Worm (Caenorhabditis elegans) whole organism, L4 larva: Measurements from ENCODE around the gene ceh-74.

ENCODE experiments used
- F49E8.2 ChIP-seq: sonication (generic microtip); optimal IDR thresholded peaks from 2 replicates; lab custom pipeline; 2016; ENCODE audit warnings: missing compliant biosample characterization, mild to moderate bottlenecking, missing genetic modification characterization, borderline replicate concordance
- T20F7.1 ChIP-seq: fragments of 200-800 bp; sonication (Bioruptor generic); optimal IDR thresholded peaks from 2 replicates; lab custom pipeline; 2018; ENCODE audit warnings: mild to moderate bottlenecking, missing genetic modification characterization, missing compliant biosample characterization
- Y105C5A.15 ChIP-seq: fragments of 200-800 bp; sonication (Bioruptor generic); IDR thresholded peaks from 2 replicates; pipeline ENCODE4 v1.3.6; 2022; ENCODE audit warnings: missing genetic modification characterization, missing compliant biosample characterization
- Y75B8A.6 ChIP-seq: fragments of 200-800 bp; sonication (Bioruptor generic); IDR thresholded peaks from 2 replicates; pipeline ENCODE4 v1.3.6; 2022; ENCODE audit warnings: missing genetic modification reagents, missing genetic modification characterization, missing compliant biosample characterization
- aha-1 ChIP-seq: fragments of 150-350 bp; peaks from one replicate; lab custom pipeline; 2014; ENCODE audit warnings: missing biosample characterization, missing genetic modification characterization
- arid-1 ChIP-seq: fragments of 200-800 bp; sonication (Bioruptor generic); conservative IDR thresholded peaks from 2 replicates; pipeline ENCODE4 v1.3.6; 2022; ENCODE audit warnings: missing genetic modification reagents, missing genetic modification characterization, missing compliant biosample characterization
- ceh-32 ChIP-seq: sonication (generic microtip); optimal IDR thresholded peaks from 2 replicates; lab custom pipeline; 2016; ENCODE audit warnings: mild to moderate bottlenecking, missing genetic modification characterization, missing compliant biosample characterization; ENCODE audit not compliant: poor library complexity
- ceh-62 ChIP-seq: sonication (generic microtip); optimal IDR thresholded peaks from 2 replicates; lab custom pipeline; 2017; ENCODE audit warnings: missing biosample characterization, missing genetic modification characterization
- ceh-82 ChIP-seq: sonication (generic microtip); optimal IDR thresholded peaks from 2 replicates; lab custom pipeline; 2017; ENCODE audit warnings: missing biosample characterization, missing genetic modification characterization
- ces-1 ChIP-seq: fragments of 150-350 bp; sonication (generic microtip); optimal IDR thresholded peaks from 4 replicates; lab custom pipeline; 2014; ENCODE audit warnings: missing biosample characterization, missing genetic modification reagents, missing genetic modification characterization
- ctbp-1 ChIP-seq: fragments of 200-800 bp; sonication (Bioruptor generic); IDR thresholded peaks from 2 replicates; pipeline ENCODE4 v1.3.6; 2022; ENCODE audit warnings: missing genetic modification reagents, missing genetic modification characterization, missing compliant biosample characterization
- daf-19 ChIP-seq: fragments of 200-800 bp; sonication (Bioruptor generic); conservative IDR thresholded peaks from 2 replicates; pipeline ENCODE4 v1.3.6; 2022; ENCODE audit warnings: missing genetic modification characterization, missing compliant biosample characterization
- daf-8 ChIP-seq: fragments of 200-800 bp; sonication (Bioruptor generic); IDR thresholded peaks from 2 replicates; pipeline ENCODE4 v1.3.6; 2022; ENCODE audit warnings: missing genetic modification characterization, missing compliant biosample characterization
- dmd-6 ChIP-seq: fragments of 200-800 bp; sonication (Bioruptor generic); IDR thresholded peaks from 2 replicates; pipeline ENCODE4 v1.3.6; 2022; ENCODE audit warnings: missing genetic modification reagents, missing genetic modification characterization, missing compliant biosample characterization
- dmd-9 ChIP-seq: fragments of 200-800 bp; sonication (Bioruptor generic); IDR thresholded peaks from 2 replicates; pipeline ENCODE4 v1.3.6; 2022; ENCODE audit warnings: missing genetic modification reagents, missing genetic modification characterization, missing compliant biosample characterization
- dpl-1 ChIP-seq: fragments of 150-350 bp; optimal IDR thresholded peaks from 2 replicates; lab custom pipeline; 2014; ENCODE audit warnings: missing biosample characterization, missing genetic modification reagents, missing genetic modification characterization
- dve-1 ChIP-seq: sonication (generic microtip); optimal IDR thresholded peaks from 2 replicates; lab custom pipeline; 2017; ENCODE audit warnings: antibody characterized with exemption, mild to moderate bottlenecking, missing genetic modification characterization, missing compliant biosample characterization; ENCODE audit not compliant: insufficient read depth
- lim-7 ChIP-seq: fragments of 200-800 bp; sonication (Bioruptor generic); IDR thresholded peaks from 2 replicates; pipeline ENCODE4 v1.3.6; 2022; ENCODE audit warnings: missing genetic modification characterization, missing compliant biosample characterization
- lin-38 ChIP-seq: fragments of 200-800 bp; sonication (Bioruptor generic); IDR thresholded peaks from 2 replicates; pipeline ENCODE4 v1.3.6; 2022; ENCODE audit warnings: missing genetic modification reagents, missing genetic modification characterization, missing compliant biosample characterization
- lir-3 ChIP-seq: sonication (generic microtip); optimal IDR thresholded peaks from 2 replicates; lab custom pipeline; 2016; ENCODE audit warnings: mild to moderate bottlenecking, missing genetic modification characterization, missing compliant biosample characterization
- lsy-2 ChIP-seq, 2 experiments: fragments of 150-350 bp in 1 of 2; sonication (generic microtip) in 1 of 2; optimal IDR thresholded peaks; 2 replicates each; lab custom pipeline; 2014 to 2017; ENCODE audit warnings: missing biosample characterization in 2 of 2, missing genetic modification characterization in 2 of 2
- madf-5 ChIP-seq, 2 experiments: fragments of 200-800 bp; sonication (Bioruptor generic); IDR thresholded peaks; 2 replicates each; pipeline ENCODE4 v1.3.6; 2022; ENCODE audit warnings: missing compliant biosample characterization in 2 of 2, missing genetic modification characterization in 2 of 2
- mxl-2 ChIP-seq: fragments of 200-800 bp; sonication (Bioruptor generic); conservative IDR thresholded peaks from 2 replicates; pipeline ENCODE4 v1.3.6; 2022; ENCODE audit warnings: missing genetic modification reagents, missing genetic modification characterization, missing compliant biosample characterization
- nhr-102 ChIP-seq: sonication (generic microtip); optimal IDR thresholded peaks from 2 replicates; lab custom pipeline; 2016; ENCODE audit warnings: mild to moderate bottlenecking, missing genetic modification characterization, moderate library complexity, missing compliant biosample characterization
- nhr-11 ChIP-seq: fragments of 150-350 bp; optimal IDR thresholded peaks from 2 replicates; lab custom pipeline; 2014; ENCODE audit warnings: missing biosample characterization, missing genetic modification characterization
- nhr-237 ChIP-seq: sonication (generic microtip); optimal IDR thresholded peaks from 2 replicates; lab custom pipeline; 2017; ENCODE audit warnings: missing biosample characterization, missing genetic modification characterization
- nhr-6 ChIP-seq: fragments of 150-350 bp; optimal IDR thresholded peaks from 2 replicates; lab custom pipeline; 2014; ENCODE audit warnings: missing biosample characterization, missing genetic modification characterization
- nhr-76 ChIP-seq: fragments of 150-350 bp; optimal IDR thresholded peaks from 2 replicates; lab custom pipeline; 2014; ENCODE audit warnings: missing biosample characterization, missing genetic modification characterization
- nhr-77 ChIP-seq: fragments of 150-350 bp; optimal IDR thresholded peaks from 2 replicates; lab custom pipeline; 2014; ENCODE audit warnings: missing biosample characterization, missing genetic modification characterization
- php-3 ChIP-seq: fragments of 200-800 bp; sonication (Bioruptor generic); IDR thresholded peaks from 2 replicates; pipeline ENCODE4 v1.3.6; 2022; ENCODE audit warnings: missing genetic modification reagents, missing genetic modification characterization, missing compliant biosample characterization
- set-16 ChIP-seq: fragments of 200-800 bp; sonication (Bioruptor generic); IDR thresholded peaks from 2 replicates; pipeline ENCODE4 v1.3.6; 2022; ENCODE audit warnings: missing genetic modification reagents, missing genetic modification characterization, missing compliant biosample characterization
- snpc-1.2 ChIP-seq: fragments of 200-800 bp; sonication (Bioruptor generic); IDR thresholded peaks from 2 replicates; pipeline ENCODE4 v1.3.6; 2022; ENCODE audit warnings: missing genetic modification reagents, missing genetic modification characterization, missing compliant biosample characterization
- spr-1 ChIP-seq: sonication (generic microtip); optimal IDR thresholded peaks from 2 replicates; lab custom pipeline; 2016; ENCODE audit warnings: mild to moderate bottlenecking, missing genetic modification characterization, missing compliant biosample characterization
- tag-97 ChIP-seq: fragments of 200-800 bp; sonication (Bioruptor generic); IDR thresholded peaks from 2 replicates; pipeline ENCODE4 v1.3.6; 2022; ENCODE audit warnings: missing genetic modification characterization, missing compliant biosample characterization
- tra-1 ChIP-seq: fragments of 200-800 bp; sonication (Bioruptor generic); IDR thresholded peaks from 2 replicates; pipeline ENCODE4 v1.3.6; 2022; ENCODE audit warnings: missing genetic modification reagents, missing genetic modification characterization, missing compliant biosample characterization
- unc-130 ChIP-seq: sonication (generic microtip); optimal IDR thresholded peaks from 2 replicates; lab custom pipeline; 2016; ENCODE audit warnings: missing genetic modification reagents, missing genetic modification characterization, missing compliant biosample characterization
- unc-62 ChIP-seq, 3 experiments: fragments of 150-350 bp in 1 of 3; sonication (generic microtip); optimal IDR thresholded peaks in 2 of 3; peaks in 1 of 3; 1 replicate in 1 of 3; 2 replicates in 2 of 3; lab custom pipeline; 2014 to 2017; ENCODE audit warnings: missing biosample characterization in 3 of 3, missing genetic modification characterization in 3 of 3, missing genetic modification reagents in 3 of 3, missing genotype in 1 of 3
- zag-1 ChIP-seq: fragments of 150-350 bp; optimal IDR thresholded peaks from 2 replicates; lab custom pipeline; 2014; ENCODE audit warnings: missing biosample characterization, missing genetic modification characterization
- zfp-2 ChIP-seq: sonication (generic microtip); optimal IDR thresholded peaks from 2 replicates; lab custom pipeline; 2016; ENCODE audit warnings: mild to moderate bottlenecking, missing genetic modification characterization, missing compliant biosample characterization
- ztf-11 ChIP-seq: fragments of 150-350 bp; optimal IDR thresholded peaks from 2 replicates; lab custom pipeline; 2014; ENCODE audit warnings: missing biosample characterization, missing genetic modification characterization
- ztf-7 ChIP-seq: fragments of 150-350 bp; optimal IDR thresholded peaks from 2 replicates; lab custom pipeline; 2014; ENCODE audit warnings: missing biosample characterization, missing genetic modification characterization

Gene ceh-74

ce11 chrV:14185438-14185837 lies 7.6 kb downstream of the ceh-74 start, which contains the start of the genes trm-1 and ints-2 (continued):
- TF ChIP-seq lsy-2 (tag; optimal IDR thresholded peaks at IDR 0.05; lab: Kevin White, UChicago) (peak in 1 of 2 experiments; percentile 77), lim-7 (no peak), spr-1 (tag; lab: Kevin White, UChicago) (no peak), ceh-62 (tag; lab: Kevin White, UChicago) (no peak), zfp-2 (no peak), daf-8 (GFP tag; lab: Robert Waterston, UW) (no peak), ceh-32 (tag; lab: Kevin White, UChicago) (no peak), nhr-6 (tag; lab: Kevin White, UChicago) (no peak), dpl-1 (GFP tag; lab: Kevin White, UChicago) (peak; percentile 66), ztf-7 (no peak), nhr-76 (tag; lab: Kevin White, UChicago) (no peak), aha-1 (tag; lab: Kevin White, UChicago) (no peak), tra-1 (GFP tag; lab: Robert Waterston, UW) (no peak), dve-1 (tag; lab: Kevin White, UChicago) (peak; percentile 47), zag-1 (tag; lab: Kevin White, UChicago) (no peak), ctbp-1 (GFP tag; lab: Robert Waterston, UW) (no peak), nhr-102 (tag; lab: Kevin White, UChicago) (no peak), unc-130 (GFP tag; lab: Kevin White, UChicago) (no peak), mxl-2 (no peak), dmd-6 (GFP tag; lab: Robert Waterston, UW) (peak; percentile 24; the same call in 1 of the 2 replicates), ceh-82 (tag; lab: Kevin White, UChicago) (no peak), ztf-11 (tag; lab: Kevin White, UChicago) (no peak), ces-1 (GFP tag; lab: Kevin White, UChicago) (peak; percentile 5), nhr-77 (tag; lab: Kevin White, UChicago) (peak; percentile 46), dmd-9 (GFP tag; lab: Robert Waterston, UW) (no peak), php-3 (GFP tag; lab: Robert Waterston, UW) (no peak), madf-5 (GFP tag; IDR thresholded peaks at IDR 0.05; lab: Robert Waterston, UW) (no peak), nhr-11 (peak; percentile 8)

- TF ChIP-seq nhr-11 (no peak), T20F7.1 (GFP tag; lab: Kevin White, UChicago) (no peak), tra-1 (GFP tag; lab: Robert Waterston, UW) (no peak), nhr-102 (tag; lab: Kevin White, UChicago) (no peak), Y75B8A.6 (GFP tag; lab: Robert Waterston, UW) (no peak), unc-62 (GFP tag; optimal IDR thresholded peaks at IDR 0.05 in 1 of 2; lab: Kevin White, UChicago) (peak in 1 of 2 experiments; percentile 99), unc-62 (tag; optimal IDR thresholded peaks at IDR 0.05; lab: Kevin White, UChicago) (no peak), arid-1 (no peak), set-16 (GFP tag; lab: Robert Waterston, UW) (no peak), lir-3 (tag; lab: Kevin White, UChicago) (no peak)
These were observed 9.2 kb downstream of the ceh-74 start for ce11 chrV:14187104-14187503.

- peak in 1 of 2 experiments; percentile 33 for TF ChIP-seq lsy-2 (tag; optimal IDR thresholded peaks at IDR 0.05; lab: Kevin White, UChicago)
- TF ChIP-seq unc-62 (GFP tag; optimal IDR thresholded peaks at IDR 0.05 in 1 of 2; lab: Kevin White, UChicago) = no peak
- no peak for TF ChIP-seq unc-62 (tag; optimal IDR thresholded peaks at IDR 0.05; lab: Kevin White, UChicago)
- TF ChIP-seq nhr-237 (tag; lab: Kevin White, UChicago) = no peak
- no peak for TF ChIP-seq tag-97 (GFP tag; lab: Robert Waterston, UW)
- 0 out of 2 replicates have a peak, but pooled peaks have one; percentile 25 for TF ChIP-seq snpc-1.2
- peak; percentile 52 for TF ChIP-seq F49E8.2
- TF ChIP-seq set-16 (GFP tag; lab: Robert Waterston, UW) = no peak
- 0 out of 2 replicates have a peak, but pooled peaks have one; percentile 26 for TF ChIP-seq daf-19 (GFP tag; lab: Robert Waterston, UW)
- peak; percentile 50 for TF ChIP-seq lin-38 (GFP tag; lab: Robert Waterston, UW)
- TF ChIP-seq nhr-6 (tag; lab: Kevin White, UChicago) = no peak
- TF ChIP-seq Y105C5A.15 (GFP tag; lab: Robert Waterston, UW) = no peak
- TF ChIP-seq, all 104 proteins: peak for 5
These were observed 15.0 kb downstream of the ceh-74 start for ce11 chrV:14192870-14193269.
